Fruit fly (Drosophila melanogaster) whole organism, embryonic: ENCODE results near the gene MTF-1.

Source experiments
- Aef1 ChIP-seq: fragments of 200-800 bp; sonication (Bioruptor generic); IDR thresholded peaks from 3 replicates; pipeline ENCODE4 v1.3.6; 2022; ENCODE audit warnings: missing biosample characterization, missing genetic modification characterization
- Bteb2 ChIP-seq: fragments of 200-800 bp; sonication (Bioruptor generic); optimal IDR thresholded peaks from 2 replicates; lab custom pipeline; 2016; ENCODE audit warnings: missing biosample characterization, missing genetic modification characterization
- CG10209 ChIP-seq: fragments of 200-800 bp; sonication (Bioruptor generic); optimal IDR thresholded peaks from 3 replicates; lab custom pipeline; 2017; ENCODE audit warnings: missing biosample characterization, mild to moderate bottlenecking, missing genetic modification characterization, missing genetic modification reagents
- CG13624 ChIP-seq: fragments of 200-800 bp; sonication (Bioruptor generic); optimal IDR thresholded peaks from 2 replicates; lab custom pipeline; 2016; ENCODE audit warnings: missing biosample characterization, missing genetic modification characterization
- CG14860 ChIP-seq: fragments of 200-800 bp; sonication (Bioruptor generic); IDR thresholded peaks from 3 replicates; pipeline ENCODE4 v1.3.6; 2022; ENCODE audit warnings: missing biosample characterization, missing genetic modification characterization; ENCODE audit not compliant: partially characterized antibody
- CG15479 ChIP-seq: fragments of 200-800 bp; sonication (Bioruptor generic); optimal IDR thresholded peaks from 3 replicates; lab custom pipeline; 2019; ENCODE audit warnings: missing biosample characterization, mild to moderate bottlenecking, missing genetic modification characterization, moderate library complexity
- CG1603 ChIP-seq: fragments of 200-800 bp; sonication (Bioruptor generic); optimal IDR thresholded peaks from 2 replicates; lab custom pipeline; 2019; ENCODE audit warnings: missing biosample characterization, mild to moderate bottlenecking, missing genetic modification characterization, moderate library complexity
- CG16863 ChIP-seq: fragments of 200-800 bp; sonication (Bioruptor generic); optimal IDR thresholded peaks from 3 replicates; lab custom pipeline; 2016; ENCODE audit warnings: missing biosample characterization, missing genetic modification characterization
- CG17612 ChIP-seq: fragments of 200-800 bp; sonication (Bioruptor generic); IDR thresholded peaks from 2 replicates; pipeline ENCODE4 v1.3.6; 2022; ENCODE audit warnings: missing biosample characterization, missing genetic modification characterization
- CG17802 ChIP-seq: fragments of 200-800 bp; sonication (Bioruptor generic); optimal IDR thresholded peaks from 2 replicates; lab custom pipeline; 2018; ENCODE audit warnings: missing biosample characterization, mild to moderate bottlenecking, missing genetic modification characterization, moderate library complexity
- CG1792 ChIP-seq: fragments of 200-800 bp; sonication (Bioruptor generic); optimal IDR thresholded peaks from 2 replicates; lab custom pipeline; 2016; ENCODE audit warnings: missing biosample characterization, missing genetic modification characterization
- CG2199 ChIP-seq: fragments of 200-800 bp; sonication (Bioruptor generic); IDR thresholded peaks from 3 replicates; pipeline ENCODE4 v1.3.6; 2022; ENCODE audit warnings: missing biosample characterization, missing genetic modification characterization
- CG34224 ChIP-seq: fragments of 200-800 bp; sonication (Bioruptor generic); IDR thresholded peaks from 3 replicates; pipeline ENCODE4 v1.3.6; 2022; ENCODE audit warnings: missing biosample characterization, missing genetic modification characterization; ENCODE audit not compliant: partially characterized antibody
- CG3995 ChIP-seq: fragments of 200-800 bp; sonication (Bioruptor generic); optimal IDR thresholded peaks from 3 replicates; lab custom pipeline; 2016; ENCODE audit warnings: missing biosample characterization, missing genetic modification characterization
- CG7556 ChIP-seq: fragments of 200-800 bp; sonication (Bioruptor generic); optimal IDR thresholded peaks from 2 replicates; lab custom pipeline; 2017; ENCODE audit warnings: missing biosample characterization, mild to moderate bottlenecking, missing genetic modification characterization
- CG7928 ChIP-seq: fragments of 200-800 bp; sonication (Bioruptor generic); optimal IDR thresholded peaks from 2 replicates; lab custom pipeline; 2017; ENCODE audit warnings: missing biosample characterization, mild to moderate bottlenecking, missing genetic modification characterization
- CG8281 ChIP-seq: fragments of 200-800 bp; sonication (Bioruptor generic); optimal IDR thresholded peaks from 2 replicates; lab custom pipeline; 2018; ENCODE audit warnings: missing biosample characterization, mild to moderate bottlenecking, missing genetic modification characterization, moderate library complexity
- CG9437 ChIP-seq: fragments of 200-800 bp; sonication (Bioruptor generic); optimal IDR thresholded peaks from 2 replicates; lab custom pipeline; 2018; ENCODE audit warnings: missing biosample characterization, mild to moderate bottlenecking, missing genetic modification characterization
- CG9609 ChIP-seq: fragments of 200-800 bp; sonication (Bioruptor generic); optimal IDR thresholded peaks from 3 replicates; lab custom pipeline; 2016; ENCODE audit warnings: missing biosample characterization, missing genetic modification characterization
- CoRest ChIP-seq: fragments of 200-800 bp; sonication (Bioruptor generic); optimal IDR thresholded peaks from 3 replicates; lab custom pipeline; 2018; ENCODE audit warnings: missing biosample characterization, mild to moderate bottlenecking, missing genetic modification characterization, moderate library complexity
- Dip3 ChIP-seq: fragments of 200-800 bp; sonication (Bioruptor generic); optimal IDR thresholded peaks from 3 replicates; lab custom pipeline; 2016; ENCODE audit warnings: missing biosample characterization, missing genetic modification characterization
- Dll ChIP-seq: fragments of 200-800 bp; sonication (Bioruptor generic); IDR thresholded peaks from 4 replicates; pipeline ENCODE4 v1.3.6; 2022; ENCODE audit warnings: missing biosample characterization, missing genetic modification characterization; ENCODE audit not compliant: partially characterized antibody
- Doc3 ChIP-seq: fragments of 200-800 bp; sonication (Bioruptor generic); IDR thresholded peaks from 3 replicates; pipeline ENCODE4 v1.3.6; 2022; ENCODE audit warnings: missing biosample characterization, missing genetic modification characterization; ENCODE audit not compliant: partially characterized antibody
- E2f1 ChIP-seq: fragments of 200-800 bp; sonication (Bioruptor generic); IDR thresholded peaks from 2 replicates; pipeline ENCODE4 v1.3.6; 2022; ENCODE audit warnings: missing biosample characterization, missing genetic modification characterization
- Ets97D ChIP-seq: fragments of 200-800 bp; sonication (Bioruptor generic); optimal IDR thresholded peaks from 3 replicates; lab custom pipeline; 2016; ENCODE audit warnings: missing biosample characterization, missing genetic modification characterization
- Fer1 ChIP-seq: fragments of 200-800 bp; sonication (Bioruptor generic); optimal IDR thresholded peaks from 2 replicates; lab custom pipeline; 2017; ENCODE audit warnings: missing biosample characterization, mild to moderate bottlenecking, missing genetic modification characterization
- GATAe ChIP-seq: fragments of 200-800 bp; sonication (Bioruptor generic); conservative IDR thresholded peaks from 2 replicates; pipeline ENCODE4 v1.3.6; 2022; ENCODE audit warnings: missing biosample characterization, missing genetic modification characterization
- Gsc ChIP-seq: fragments of 200-800 bp; sonication (Bioruptor generic); IDR thresholded peaks from 2 replicates; pipeline ENCODE4 v1.3.6; 2022; ENCODE audit warnings: missing biosample characterization, missing genetic modification characterization
- HLH4C ChIP-seq: fragments of 200-800 bp; sonication (Bioruptor generic); IDR thresholded peaks from 3 replicates; pipeline ENCODE4 v1.3.6; 2022; ENCODE audit warnings: missing biosample characterization, missing genetic modification characterization; ENCODE audit not compliant: partially characterized antibody
- Hr39 ChIP-seq: fragments of >200 bp; optimal IDR thresholded peaks from 2 replicates; lab custom pipeline; 2017
- Kr ChIP-seq: fragments of 200-800 bp; sonication (Bioruptor generic); optimal IDR thresholded peaks from 2 replicates; lab custom pipeline; 2017; ENCODE audit warnings: missing biosample characterization, mild to moderate bottlenecking, missing genetic modification characterization
- Lpt ChIP-seq: fragments of >200 bp; optimal IDR thresholded peaks from 2 replicates; lab custom pipeline; 2018; ENCODE audit warnings: missing biosample characterization, missing genetic modification characterization
- Oli ChIP-seq: fragments of 200-800 bp; sonication (Bioruptor generic); optimal IDR thresholded peaks from 2 replicates; lab custom pipeline; 2018; ENCODE audit warnings: missing biosample characterization, mild to moderate bottlenecking, missing genetic modification characterization, moderate library complexity
- Opbp ChIP-seq: fragments of 200-800 bp; sonication (Bioruptor generic); IDR thresholded peaks from 3 replicates; pipeline ENCODE4 v1.3.6; 2022; ENCODE audit warnings: missing biosample characterization, missing genetic modification characterization; ENCODE audit not compliant: partially characterized antibody
- Rfx ChIP-seq: fragments of 200-800 bp; sonication (Bioruptor generic); IDR thresholded peaks from 2 replicates; pipeline ENCODE4 v1.3.6; 2022; ENCODE audit warnings: missing biosample characterization, missing genetic modification characterization
- Sox102F ChIP-seq: fragments of 200-800 bp; sonication (Bioruptor generic); optimal IDR thresholded peaks from 2 replicates; lab custom pipeline; 2018; ENCODE audit warnings: missing biosample characterization, mild to moderate bottlenecking, missing genetic modification characterization, moderate library complexity
- TFAM ChIP-seq: fragments of 200-800 bp; sonication (Bioruptor generic); optimal IDR thresholded peaks from 2 replicates; lab custom pipeline; 2017; ENCODE audit warnings: missing biosample characterization, missing genetic modification characterization, inconsistent platforms
- YL-1 ChIP-seq: fragments of 200-800 bp; sonication (Bioruptor generic); optimal IDR thresholded peaks from 3 replicates; lab custom pipeline; 2017; ENCODE audit warnings: missing biosample characterization, mild to moderate bottlenecking, missing genetic modification characterization
- bowl ChIP-seq: fragments of 200-800 bp; sonication (Bioruptor generic); IDR thresholded peaks from 2 replicates; pipeline ENCODE4 v1.3.6; 2022; ENCODE audit warnings: missing biosample characterization, missing genetic modification characterization
- grn ChIP-seq: fragments of 200-800 bp; sonication (Bioruptor generic); optimal IDR thresholded peaks from 3 replicates; lab custom pipeline; 2017; ENCODE audit warnings: missing biosample characterization, missing genetic modification characterization
- gsb ChIP-seq: fragments of 200-800 bp; sonication (Bioruptor generic); IDR thresholded peaks from 2 replicates; pipeline ENCODE4 v1.3.6; 2022; ENCODE audit warnings: missing biosample characterization, missing genetic modification characterization
- gt ChIP-seq: fragments of 200-800 bp; sonication (Bioruptor generic); IDR thresholded peaks from 2 replicates; pipeline ENCODE4 v1.3.6; 2022; ENCODE audit warnings: missing biosample characterization, missing genetic modification characterization
- insv ChIP-seq, 2 experiments: fragments of 200-800 bp; sonication (Bioruptor generic); optimal IDR thresholded peaks; 3 replicates each; lab custom pipeline; 2016 to 2018; ENCODE audit warnings: missing biosample characterization in 2 of 2, missing genetic modification characterization in 2 of 2
- ken ChIP-seq: fragments of 200-800 bp; sonication (Bioruptor generic); IDR thresholded peaks from 3 replicates; pipeline ENCODE4 v1.3.6; 2022; ENCODE audit warnings: missing biosample characterization, missing genetic modification characterization
- luna ChIP-seq: fragments of 200-800 bp; sonication (Bioruptor generic); optimal IDR thresholded peaks from 2 replicates; lab custom pipeline; 2016; ENCODE audit warnings: missing biosample characterization, missing genetic modification characterization
- nerfin-1 ChIP-seq: fragments of 200-800 bp; sonication (Bioruptor generic); optimal IDR thresholded peaks from 3 replicates; lab custom pipeline; 2019; ENCODE audit warnings: missing biosample characterization, mild to moderate bottlenecking, missing genetic modification characterization, moderate library complexity
- prd ChIP-seq, 3 experiments: fragments of >200 bp in 2 of 3; fragments of 200-800 bp in 1 of 3; sonication (Bioruptor generic) in 1 of 3; optimal IDR thresholded peaks in 2 of 3; IDR thresholded peaks in 1 of 3; 2 replicates in 2 of 3; 3 replicates in 1 of 3; pipeline versions ENCODE4 v1.3.6 to Lab custom; 2017 to 2022; ENCODE audit warnings: missing biosample characterization in 1 of 3, missing genetic modification characterization in 1 of 3
- sens ChIP-seq: fragments of 200-800 bp; sonication (Bioruptor generic); peaks from one replicate; lab custom pipeline; 2016; ENCODE audit warnings: missing biosample characterization, missing genetic modification characterization
- tx ChIP-seq: fragments of 200-800 bp; sonication (Bioruptor generic); optimal IDR thresholded peaks from 2 replicates; lab custom pipeline; 2016; ENCODE audit warnings: missing biosample characterization, missing genetic modification characterization
- zfh1 ChIP-seq: fragments of 200-800 bp; sonication (Bioruptor generic); IDR thresholded peaks from 3 replicates; pipeline ENCODE4 v1.3.6; 2022; ENCODE audit warnings: missing biosample characterization, missing genetic modification characterization

Gene MTF-1

dm6 chr3L:9457619-9458092 is 27.5 kb downstream of the MTF-1 start, which contains the start of gene CG3437 (continued):
- TF ChIP-seq CG1792 (GFP tag; lab: Kevin White, UChicago), result peak; percentile 97
- peak; percentile 82 for TF ChIP-seq CG3995 (GFP tag; lab: Kevin White, UChicago)
- peak; percentile 93 for TF ChIP-seq CG17802 (tag; lab: Kevin White, UChicago)
- TF ChIP-seq Doc3 (GFP tag; lab: Robert Waterston, UW), result no peak
- TF ChIP-seq ken (GFP tag; lab: Robert Waterston, UW), result peak; percentile 99
- peak; percentile 59 for TF ChIP-seq CG15479 (GFP tag; lab: Kevin White, UChicago)
- TF ChIP-seq CG17612 (GFP tag; lab: Robert Waterston, UW), result peak; percentile 98
- 0 out of 3 replicates have a peak, but pooled peaks have one; percentile 40 for TF ChIP-seq HLH4C (GFP tag; lab: Robert Waterston, UW)
- TF ChIP-seq Gsc, result peak; percentile 99
- peak; percentile 61; the same call in 3 of the 4 replicates for TF ChIP-seq Dll
- TF ChIP-seq insv (GFP tag; optimal IDR thresholded peaks at IDR 0.05; lab: Kevin White, UChicago), result peak; percentile 26 to 81
- peak; percentile 71 for TF ChIP-seq Kr (GFP tag; lab: Kevin White, UChicago)
- TF ChIP-seq CG13624 (GFP tag; lab: Kevin White, UChicago), result peak; percentile 99
- TF ChIP-seq CG16863, result peak; percentile 99
- peak; percentile 96 for TF ChIP-seq CG1603 (tag; lab: Kevin White, UChicago)
- peak; percentile 99 for TF ChIP-seq CG2199
- peak; percentile 99 for TF ChIP-seq Aef1
- peak; percentile 98 for TF ChIP-seq CG7556 (GFP tag; lab: Kevin White, UChicago)
- peak; percentile 98 for TF ChIP-seq nerfin-1 (tag; lab: Kevin White, UChicago)
- peak; percentile 94 for TF ChIP-seq TFAM (GFP tag; lab: Kevin White, UChicago)
- peak; percentile 98 for TF ChIP-seq GATAe (GFP tag; lab: Robert Waterston, UW)
- TF ChIP-seq sens (GFP tag; lab: Kevin White, UChicago), result peak; percentile 100
- peak; percentile 99 for TF ChIP-seq Dip3 (GFP tag; lab: Kevin White, UChicago)
- TF ChIP-seq Opbp (GFP tag; lab: Robert Waterston, UW), result peak; percentile 48; the same call in 1 of the 3 replicates
- peak; percentile 90 for TF ChIP-seq luna (GFP tag; lab: Kevin White, UChicago)
- TF ChIP-seq CG8281 (tag; lab: Kevin White, UChicago), result peak; percentile 93
- peak; percentile 96 for TF ChIP-seq CG7928 (GFP tag; lab: Kevin White, UChicago)
- peak; percentile 39; the same call in 1 of the 3 replicates for TF ChIP-seq CG34224 (GFP tag; lab: Robert Waterston, UW)
- no peak for TF ChIP-seq CG14860 (GFP tag; lab: Robert Waterston, UW)
- peak; percentile 100 for TF ChIP-seq zfh1 (GFP tag; lab: Robert Waterston, UW)
- TF ChIP-seq E2f1 (GFP tag; lab: Robert Waterston, UW), result peak; percentile 99
- peak; percentile 99 for TF ChIP-seq gsb (GFP tag; lab: Robert Waterston, UW)
- peak; percentile 99 for TF ChIP-seq Sox102F (GFP tag; lab: Kevin White, UChicago)
- no peak for TF ChIP-seq prd (optimal IDR thresholded peaks at IDR 0.05; lab: Kevin White, UChicago)
- TF ChIP-seq prd (GFP tag; IDR thresholded peaks at IDR 0.05; lab: Robert Waterston, UW), result peak; percentile 100
- TF ChIP-seq grn (GFP tag; lab: Kevin White, UChicago), result peak; percentile 80
- peak; percentile 94 for TF ChIP-seq Ets97D (GFP tag; lab: Kevin White, UChicago)
- peak; percentile 99 for TF ChIP-seq CoRest (tag; lab: Kevin White, UChicago)
- TF ChIP-seq Bteb2 (GFP tag; lab: Kevin White, UChicago), result peak; percentile 98
- peak; percentile 100 for TF ChIP-seq Rfx
- peak; percentile 98 for TF ChIP-seq YL-1 (GFP tag; lab: Kevin White, UChicago)
- peak; percentile 99 for TF ChIP-seq CG10209 (GFP tag; lab: Kevin White, UChicago)
- TF ChIP-seq Hr39, result no peak
- TF ChIP-seq bowl, result peak; percentile 98
- peak; percentile 99 for TF ChIP-seq Fer1
- peak; percentile 99 for TF ChIP-seq gt (GFP tag; lab: Robert Waterston, UW)
- TF ChIP-seq Lpt (GFP tag; lab: Kevin White, UChicago), result no peak
- TF ChIP-seq tx, result peak; percentile 98
- peak; percentile 91 for TF ChIP-seq CG9437 (GFP tag; lab: Kevin White, UChicago)
- TF ChIP-seq CG9609, result peak; percentile 98
- TF ChIP-seq Oli (tag; lab: Kevin White, UChicago), result peak; percentile 99
